Fruit fly (Drosophila melanogaster) Kc167 (cell line): ENCODE measurements around the gene HINT1.
A peak's percentile ranks its signal among the peaks of the same experiment; 100 is the strongest.

ENCODE experiments used
- Myc ChIP-seq: fragments of >200 bp; optimal IDR thresholded peaks from 2 replicates; lab custom pipeline; 2017; ENCODE audit warnings: missing external identifiers
- Sin3A ChIP-seq: fragments of >200 bp; optimal IDR thresholded peaks from 2 replicates; lab custom pipeline; 2018; ENCODE audit warnings: missing external identifiers
- h ChIP-seq: fragments of >200 bp; optimal IDR thresholded peaks from 3 replicates; lab custom pipeline; 2018; ENCODE audit warnings: missing external identifiers
- insv ChIP-seq: fragments of >200 bp; optimal IDR thresholded peaks from 3 replicates; lab custom pipeline; 2018; ENCODE audit warnings: missing external identifiers
- psq ChIP-seq: fragments of >200 bp; optimal IDR thresholded peaks from 2 replicates; lab custom pipeline; 2017; ENCODE audit warnings: missing external identifiers
- ttk ChIP-seq: sonication (Bioruptor generic); optimal IDR thresholded peaks from 2 replicates; lab custom pipeline; 2017; ENCODE audit warnings: missing external identifiers

HINT1 gene

DNA sequence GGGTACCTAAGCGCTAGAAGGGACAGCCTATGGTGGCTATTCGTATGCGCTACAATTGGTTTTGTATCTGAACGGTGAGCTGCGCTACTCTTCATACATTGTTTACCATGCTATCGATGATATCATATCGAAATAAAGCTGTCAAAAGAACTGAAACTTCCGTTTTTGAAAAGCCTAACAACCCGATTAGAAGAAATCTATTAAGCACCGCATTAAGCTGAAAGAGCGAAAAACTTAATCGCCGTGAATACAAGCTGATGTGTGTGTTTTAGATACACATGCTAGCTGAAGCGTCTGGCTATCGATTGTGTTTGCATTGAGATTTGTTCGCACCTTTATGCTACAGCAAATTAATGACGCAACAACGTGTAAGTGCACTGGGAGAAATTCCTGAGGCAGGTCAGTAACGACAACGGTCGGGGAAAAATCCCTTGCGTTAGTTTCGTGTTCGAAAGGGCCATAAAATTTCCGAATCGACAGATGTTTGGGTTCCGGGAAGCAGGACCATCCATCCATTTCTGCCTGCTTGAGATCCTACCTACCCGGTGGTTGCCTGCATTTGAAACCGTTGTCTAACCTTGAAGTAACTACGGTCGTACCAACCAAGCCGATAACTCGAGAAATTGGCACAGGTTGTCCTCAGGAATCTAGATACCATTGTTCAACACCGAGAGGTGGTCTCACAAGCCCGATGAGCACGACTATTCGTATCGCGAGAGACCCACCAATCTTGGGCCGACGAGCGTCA is 19.4 kb upstream of the HINT1 start:
- TF ChIP-seq ttk (lab: Kevin White, UChicago), result no peak
- no peak for TF ChIP-seq h
- no peak for TF ChIP-seq Myc (lab: Kevin White, UChicago)
- TF ChIP-seq insv (lab: Kevin White, UChicago), result no peak

DNA sequence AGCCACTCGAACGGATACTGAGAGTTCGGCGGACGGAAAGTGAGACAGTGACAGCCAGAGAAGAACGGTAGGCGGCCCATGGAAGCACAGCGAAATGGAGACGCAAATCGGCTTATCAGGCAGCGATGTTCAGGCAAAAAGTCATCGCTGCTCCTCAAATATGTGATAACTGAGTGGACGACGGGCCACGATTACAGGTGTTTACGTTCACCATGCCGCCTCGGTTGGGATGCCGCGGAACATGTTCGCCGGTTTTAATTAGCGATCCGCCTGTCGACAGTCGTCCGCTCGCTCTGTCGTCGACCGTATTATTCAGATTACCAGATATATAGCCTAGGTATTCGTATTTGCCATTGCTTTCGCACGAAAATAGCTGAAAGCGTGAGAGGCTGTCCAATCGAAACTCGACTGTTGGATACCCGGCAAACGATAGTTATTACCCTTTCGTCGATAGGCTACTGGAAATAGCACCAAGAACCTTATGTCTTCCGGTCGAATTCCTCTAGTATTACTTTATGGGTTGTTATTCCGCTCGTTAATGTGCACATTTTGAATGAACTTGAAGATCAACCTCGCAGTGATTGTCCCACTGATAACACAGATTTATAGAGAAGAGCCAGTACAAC is 18.7 kb upstream of the HINT1 start:
- TF ChIP-seq Sin3A (no peak), ttk (lab: Kevin White, UChicago) (no peak), psq (lab: Kevin White, UChicago) (no peak), Myc (lab: Kevin White, UChicago) (no peak), h (no peak), insv (lab: Kevin White, UChicago) (no peak)

DNA sequence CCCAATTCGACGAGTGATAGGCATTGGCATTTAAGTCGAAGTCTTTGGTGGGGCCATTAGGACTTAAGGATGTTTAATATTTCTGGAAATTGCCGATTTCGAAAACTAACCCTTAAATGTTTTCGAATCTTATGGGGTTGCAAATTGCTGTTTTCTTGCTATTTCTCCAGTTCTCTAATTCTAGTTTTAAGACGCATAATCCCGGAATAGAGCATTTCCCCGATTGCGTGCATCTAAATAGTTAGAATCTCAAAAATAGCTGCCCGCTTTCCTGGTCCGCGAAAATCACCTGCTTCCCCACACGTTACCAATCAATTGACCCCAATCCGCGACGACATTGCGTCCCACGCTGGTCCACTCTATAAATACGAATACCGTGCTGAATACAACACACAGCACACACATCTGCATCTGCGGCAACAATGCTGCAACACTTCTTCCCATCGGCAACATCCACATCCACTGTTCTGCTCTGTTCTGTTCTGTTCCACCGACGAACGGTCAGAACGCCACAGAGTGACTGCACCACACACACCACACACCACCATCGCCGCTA is 18.0 kb upstream of the HINT1 start, which contains the start of gene Bacc:
Gene Bacc, plus strand, starts transcription at position 542 of the 556 bp plus-strand sequence.
- no peak for TF ChIP-seq psq (lab: Kevin White, UChicago)
- no peak for TF ChIP-seq Sin3A
- TF ChIP-seq insv (lab: Kevin White, UChicago), result no peak
- no peak for TF ChIP-seq Myc (lab: Kevin White, UChicago)
- no peak for TF ChIP-seq h
- no peak for TF ChIP-seq ttk (lab: Kevin White, UChicago)

DNA sequence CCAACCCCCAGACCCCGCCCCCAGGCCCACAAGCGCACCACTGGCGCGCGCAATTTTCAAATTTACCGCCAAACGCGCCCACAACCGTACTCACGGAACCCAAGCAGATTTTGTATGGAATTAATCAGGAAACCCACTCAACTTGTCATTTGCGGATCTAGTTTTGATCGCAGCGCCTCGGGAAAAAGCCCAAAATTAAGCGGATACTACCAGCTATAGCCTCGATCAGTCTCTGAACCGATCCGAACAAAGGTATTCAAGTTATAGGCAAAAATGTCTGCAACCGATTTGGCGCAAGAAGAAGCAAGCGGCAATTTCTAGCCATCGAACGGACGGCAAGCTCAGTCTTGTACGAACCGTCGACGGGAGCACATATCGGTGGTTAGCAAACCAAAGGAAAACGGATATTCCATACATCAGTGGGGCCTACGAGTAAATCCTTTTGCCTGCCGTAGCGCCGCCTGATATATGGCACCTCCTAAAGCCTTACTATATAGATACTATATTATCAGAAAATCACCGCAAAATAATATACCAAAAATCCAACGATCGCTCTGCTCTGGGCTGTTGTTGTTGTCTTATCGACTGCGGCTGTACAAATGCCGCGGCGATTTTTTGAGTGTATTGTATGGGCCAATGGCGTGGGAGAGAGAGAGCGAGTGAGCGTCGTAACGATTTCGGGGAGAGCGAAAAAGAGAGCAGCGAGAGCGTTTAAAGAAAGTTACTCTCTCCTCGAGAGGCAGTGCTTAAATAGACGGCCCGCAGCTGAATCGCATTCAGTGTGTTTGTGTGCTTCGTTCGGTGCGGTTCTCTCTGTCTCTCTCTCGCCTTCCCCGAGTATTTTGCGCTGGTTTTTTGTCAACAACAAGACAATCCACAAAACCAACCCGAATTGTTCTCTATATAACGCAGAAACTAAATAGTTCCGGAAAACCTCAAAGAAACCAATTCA is 17.2 kb upstream of the HINT1 start, which contains the start of gene Pgk:
Gene Pgk, minus strand, starts transcription at position 609 of the 952 bp plus-strand sequence.
- TF ChIP-seq Myc (lab: Kevin White, UChicago), result no peak
- no peak for TF ChIP-seq psq (lab: Kevin White, UChicago)
- TF ChIP-seq insv (lab: Kevin White, UChicago), result no peak
- TF ChIP-seq Sin3A, result no peak
- TF ChIP-seq h, result no peak
- TF ChIP-seq ttk (lab: Kevin White, UChicago), result no peak

DNA sequence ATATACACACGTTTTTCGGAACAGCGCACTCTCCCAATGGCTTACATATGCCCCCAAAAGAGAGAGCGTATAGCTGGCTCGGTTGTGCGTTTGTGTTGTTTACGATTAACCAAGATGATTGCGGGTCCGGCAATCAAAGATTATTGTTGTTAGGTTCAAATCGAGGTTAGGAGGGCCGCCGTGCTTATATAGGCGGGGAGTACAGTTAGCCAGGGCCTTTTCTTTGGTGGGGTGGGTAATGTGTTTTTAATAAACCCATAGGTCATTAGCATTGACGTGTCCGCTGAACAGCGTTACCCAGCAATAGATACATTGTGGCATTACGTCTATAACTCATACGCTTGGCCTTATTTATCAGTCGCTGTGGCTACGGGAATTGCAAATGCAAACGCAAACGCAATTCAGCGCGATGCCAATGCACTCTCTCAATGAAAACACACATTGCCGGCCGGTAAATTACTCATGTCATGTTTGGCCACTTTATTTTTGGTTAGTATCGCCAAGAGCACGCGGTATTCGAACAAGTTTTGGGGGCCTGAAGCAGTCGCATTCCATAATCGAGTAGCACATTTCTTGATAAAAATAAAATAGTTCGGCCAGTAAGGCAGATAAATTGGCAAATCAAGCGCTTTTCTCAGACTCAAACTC is 16.0 kb upstream of the HINT1 start:
- TF ChIP-seq psq (lab: Kevin White, UChicago) (no peak), Myc (lab: Kevin White, UChicago) (no peak), ttk (lab: Kevin White, UChicago) (no peak), h (no peak), Sin3A (no peak), insv (lab: Kevin White, UChicago) (no peak)

DNA sequence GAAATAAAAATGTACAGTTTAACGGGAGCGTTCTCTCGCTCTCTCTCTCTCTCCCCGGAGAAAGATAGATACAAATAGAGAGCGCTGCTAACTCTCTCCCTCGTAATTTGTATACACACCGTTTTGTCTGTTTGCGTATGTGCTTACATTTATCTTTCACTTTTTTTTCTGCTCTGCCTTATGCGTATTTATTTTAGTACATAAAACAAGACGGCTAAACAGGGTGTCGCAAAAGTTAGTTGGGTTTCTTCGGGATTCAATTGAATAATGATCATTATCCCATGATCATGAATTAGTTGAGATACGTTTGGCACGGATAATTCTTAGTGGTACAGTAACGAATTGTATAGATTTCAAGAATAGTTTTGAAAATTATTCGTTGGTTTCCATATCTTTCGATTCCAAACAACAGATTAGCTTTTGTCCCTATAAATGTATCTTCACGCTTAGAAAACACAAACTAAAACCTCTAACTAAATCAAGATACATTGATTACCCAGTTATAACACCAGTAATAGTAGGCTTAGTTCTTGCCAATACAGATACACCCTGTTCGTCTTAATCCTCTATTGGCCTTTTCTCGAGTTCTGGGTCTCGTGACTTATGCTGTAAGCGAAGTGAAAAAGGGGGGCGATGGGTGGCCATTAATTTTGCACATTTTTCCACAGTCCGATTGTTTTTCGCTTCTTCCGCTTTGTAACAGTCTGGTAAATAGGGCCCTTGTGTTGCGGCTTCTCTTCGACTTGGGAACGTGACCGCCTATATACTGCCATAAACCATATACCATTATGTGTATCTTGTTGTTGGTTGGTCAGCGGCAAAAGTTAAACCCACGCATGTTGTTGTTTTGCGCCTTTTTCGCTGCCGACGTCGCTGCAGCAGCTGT is 15.3 kb upstream of the HINT1 start:
- TF ChIP-seq h, result no peak
- no peak for TF ChIP-seq Sin3A
- no peak for TF ChIP-seq insv (lab: Kevin White, UChicago)
- TF ChIP-seq psq (lab: Kevin White, UChicago), result no peak
- no peak for TF ChIP-seq ttk (lab: Kevin White, UChicago)
- TF ChIP-seq Myc (lab: Kevin White, UChicago), result no peak

DNA sequence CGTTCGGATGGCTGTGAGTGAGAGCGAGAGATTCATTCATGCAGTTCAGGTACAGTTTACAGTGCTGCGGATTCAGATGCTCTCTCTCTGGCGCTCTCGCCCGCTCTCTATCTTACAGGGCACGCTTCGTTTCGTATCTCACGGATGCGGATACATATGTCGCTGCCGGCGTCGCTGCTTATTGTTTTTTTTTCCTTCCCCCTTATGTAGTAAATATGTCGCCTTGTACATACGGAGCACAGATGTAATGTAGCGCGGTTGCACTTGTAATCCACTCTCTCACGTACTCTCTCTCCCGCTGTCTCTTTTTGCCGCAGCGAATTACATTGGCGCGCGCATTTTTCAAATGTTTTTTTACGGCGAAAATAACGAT is 14.6 kb upstream of the HINT1 start:
- TF ChIP-seq psq (lab: Kevin White, UChicago) (no peak), ttk (lab: Kevin White, UChicago) (no peak), Sin3A (no peak), insv (lab: Kevin White, UChicago) (peak; percentile 89), Myc (lab: Kevin White, UChicago) (no peak), h (peak; percentile 76)

DNA sequence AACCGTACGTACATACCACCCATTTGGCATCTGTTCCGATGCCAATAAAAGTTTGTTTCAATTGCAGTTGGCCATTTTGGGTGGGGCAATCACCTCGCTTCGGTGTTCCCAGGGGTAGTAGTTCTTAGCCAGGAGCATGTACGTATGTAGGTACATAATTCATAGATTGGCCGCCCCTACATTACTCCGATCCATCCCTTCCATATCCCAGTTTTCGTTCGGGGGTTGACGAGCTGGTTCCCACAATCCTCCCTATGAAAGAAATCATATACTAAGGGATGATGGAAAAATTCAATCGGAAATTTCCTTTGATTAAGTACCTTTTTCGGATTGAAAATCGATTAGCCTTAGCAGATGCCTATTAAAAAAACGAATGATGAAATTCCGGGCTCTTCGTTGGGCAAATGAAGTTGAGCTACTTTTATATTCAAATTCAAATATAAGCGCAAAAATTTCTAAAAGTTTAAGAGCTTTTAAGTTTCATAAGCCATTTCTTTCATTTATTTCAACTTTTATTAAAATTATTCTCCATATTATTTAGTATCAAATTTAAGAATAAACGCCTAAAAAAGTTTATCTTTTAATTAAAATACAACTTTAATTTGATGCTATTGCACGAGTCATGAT is 11.9 kb upstream of the HINT1 start:
- TF ChIP-seq psq (lab: Kevin White, UChicago) (no peak), ttk (lab: Kevin White, UChicago) (no peak), h (no peak), insv (lab: Kevin White, UChicago) (no peak), Sin3A (no peak), Myc (lab: Kevin White, UChicago) (no peak)

DNA sequence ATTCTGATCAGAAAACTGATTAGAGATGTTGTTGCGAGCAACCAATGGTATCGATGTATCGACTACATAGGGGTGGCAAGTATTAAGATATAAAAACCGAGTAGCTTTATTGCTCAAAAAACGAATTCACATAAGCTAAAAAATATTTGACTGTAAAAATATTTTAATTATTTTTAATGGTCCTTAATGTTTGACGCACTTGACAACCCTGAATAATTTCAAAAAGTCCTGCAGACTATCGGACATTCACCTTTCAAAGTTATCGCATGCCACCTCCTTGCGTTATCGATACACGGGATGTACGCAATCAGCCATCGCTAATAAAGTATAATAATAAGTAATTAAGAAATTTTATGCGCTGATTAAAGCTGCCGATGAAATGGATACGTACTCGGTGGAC is 10.3 kb upstream of the HINT1 start, which contains the start of the genes HemK2, Snapin and Tnpo-SR:
Gene HemK2, minus strand, starts transcription at position 24 of the 400 bp plus-strand sequence.
Gene Snapin, minus strand, starts transcription at position 24 of the 400 bp plus-strand sequence.
Gene Tnpo-SR, plus strand, starts transcription at position 271 of the 400 bp plus-strand sequence.
- TF ChIP-seq h, result no peak
- TF ChIP-seq psq (lab: Kevin White, UChicago), result no peak
- no peak for TF ChIP-seq ttk (lab: Kevin White, UChicago)
- no peak for TF ChIP-seq Myc (lab: Kevin White, UChicago)
- no peak for TF ChIP-seq Sin3A
- TF ChIP-seq insv (lab: Kevin White, UChicago), result no peak
